Worm (Caenorhabditis elegans) whole organism, mixed stage, embryonic: ENCODE data around the gene srh-125.

Experiments
- elt-1 ChIP-seq: sonication (generic microtip); optimal IDR thresholded peaks from 2 replicates; lab custom pipeline; 2017; ENCODE audit warnings: missing genetic modification characterization, mild to moderate bottlenecking, missing compliant biosample characterization, antibody characterized with exemption, moderate library complexity, borderline replicate concordance; ENCODE audit not compliant: insufficient read depth
- hlh-1 ChIP-seq: fragments of 150-350 bp; optimal IDR thresholded peaks from 2 replicates; lab custom pipeline; 2014; ENCODE audit warnings: missing biosample characterization, missing genetic modification reagents, missing genetic modification characterization
- lin-13 ChIP-seq: fragments of 150-350 bp; optimal IDR thresholded peaks from 2 replicates; lab custom pipeline; 2014; ENCODE audit warnings: missing biosample characterization, missing genetic modification characterization
- lsy-2 ChIP-seq: fragments of 150-350 bp; optimal IDR thresholded peaks from 2 replicates; lab custom pipeline; 2014; ENCODE audit warnings: missing biosample characterization, missing genetic modification characterization
- mab-5 ChIP-seq: fragments of 150-350 bp; optimal IDR thresholded peaks from 2 replicates; lab custom pipeline; 2014; ENCODE audit warnings: missing biosample characterization, missing genetic modification characterization
- nhr-12 ChIP-seq: fragments of 150-350 bp; optimal IDR thresholded peaks from 2 replicates; lab custom pipeline; 2014; ENCODE audit warnings: missing biosample characterization, missing genetic modification characterization
- nhr-237 ChIP-seq: fragments of 150-350 bp; optimal IDR thresholded peaks from 2 replicates; lab custom pipeline; 2014; ENCODE audit warnings: missing biosample characterization, missing genetic modification characterization
- nhr-76 ChIP-seq: sonication (generic microtip); optimal IDR thresholded peaks from 2 replicates; lab custom pipeline; 2017; ENCODE audit warnings: missing biosample characterization, missing genetic modification characterization
- unc-39 ChIP-seq: fragments of 150-350 bp; optimal IDR thresholded peaks from 2 replicates; lab custom pipeline; 2014; ENCODE audit warnings: missing biosample characterization, missing genetic modification characterization
- ztf-11 ChIP-seq: fragments of 150-350 bp; optimal IDR thresholded peaks from 2 replicates; lab custom pipeline; 2014; ENCODE audit warnings: missing biosample characterization, missing genetic modification characterization

- no peak for TF ChIP-seq hlh-1 (tag; lab: Kevin White, UChicago)
- TF ChIP-seq unc-39 (tag; lab: Kevin White, UChicago), result no peak
- no peak for TF ChIP-seq nhr-12 (tag; lab: Kevin White, UChicago)
- TF ChIP-seq lsy-2 (tag; lab: Kevin White, UChicago), result no peak
- no peak for TF ChIP-seq nhr-237 (tag; lab: Kevin White, UChicago)
- no peak for TF ChIP-seq nhr-76 (tag; lab: Kevin White, UChicago)
- TF ChIP-seq lin-13, result no peak
- TF ChIP-seq ztf-11, result no peak
- TF ChIP-seq elt-1 (tag; lab: Kevin White, UChicago), result no peak
- TF ChIP-seq mab-5 (tag; lab: Kevin White, UChicago), result no peak
Observed at ce11 chrV:7436509-7436908, 40.2 kb downstream of the srh-125 start.
